Fruit fly (Drosophila melanogaster): ENCODE measurements around the gene CG3918.
A peak's percentile ranks its signal among the peaks of the same experiment; 100 is the strongest.

The CG3918 gene

dm6 chrX:6545862-6546270, 21.6 kb downstream of the CG3918 start:
- TF ChIP-seq tj (GFP tag; optimal IDR thresholded peaks at IDR 0.05) (peak; percentile 49), bab1 (GFP tag; optimal IDR thresholded peaks at IDR 0.05) (peak; percentile 41), ovo (GFP tag; optimal IDR thresholded peaks at IDR 0.05) (no peak)

DNA sequence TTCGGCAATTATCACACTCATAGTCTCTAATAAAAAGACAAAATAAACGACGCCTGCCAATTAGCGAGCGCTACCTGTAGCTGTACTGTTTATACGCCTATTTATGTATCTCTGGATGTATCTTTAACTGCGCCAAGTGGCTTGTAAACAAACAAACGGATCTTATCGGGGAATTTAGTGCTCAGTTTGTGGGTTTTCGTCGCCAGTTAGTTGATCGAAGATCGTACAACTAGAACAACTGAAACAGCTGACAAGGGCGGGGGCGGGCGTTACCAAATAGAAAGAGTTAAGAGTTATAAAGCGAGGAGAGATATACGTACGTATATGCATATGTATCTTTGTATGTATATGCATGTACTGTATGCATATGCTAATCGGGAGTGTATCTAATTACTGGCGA, 22.7 kb downstream of the CG3918 start:
- no peak for TF ChIP-seq Hr96 (GFP tag; optimal IDR thresholded peaks at IDR 0.05)
- no peak for TF ChIP-seq CG11617 (GFP tag; optimal IDR thresholded peaks at IDR 0.05)
- no peak for TF ChIP-seq toe (GFP tag; optimal IDR thresholded peaks at IDR 0.05)
- TF ChIP-seq CG7045 (GFP tag; optimal IDR thresholded peaks at IDR 0.05): no peak
- peak; percentile 19 for TF ChIP-seq kay (GFP tag; ENCODE audit: borderline replicate concordance)
- TF ChIP-seq CG12768 (GFP tag; optimal IDR thresholded peaks at IDR 0.05): no peak
- peak; percentile 10 for TF ChIP-seq CG7101 (tag; optimal IDR thresholded peaks at IDR 0.05)
- TF ChIP-seq CG1620 (GFP tag; optimal IDR thresholded peaks at IDR 0.05): peak; percentile 12
- TF ChIP-seq cnc (optimal IDR thresholded peaks at IDR 0.05): no peak
- TF ChIP-seq cic (GFP tag; optimal IDR thresholded peaks at IDR 0.05): peak; percentile 51
- peak; percentile 36 for TF ChIP-seq Mnt (GFP tag; optimal IDR thresholded peaks at IDR 0.05)
- no peak for TF ChIP-seq Crg-1 (GFP tag; optimal IDR thresholded peaks at IDR 0.05)
- no peak for TF ChIP-seq Clk (GFP tag; optimal IDR thresholded peaks at IDR 0.05)
- no peak for TF ChIP-seq CG5204 (GFP tag; optimal IDR thresholded peaks at IDR 0.05)
- no peak for TF ChIP-seq CG33017 (tag; optimal IDR thresholded peaks at IDR 0.05)
- peak; percentile 2 for TF ChIP-seq pad (GFP tag; optimal IDR thresholded peaks at IDR 0.05)
- no peak for TF ChIP-seq ovo (GFP tag; optimal IDR thresholded peaks at IDR 0.05)
- TF ChIP-seq CG14711 (tag; optimal IDR thresholded peaks at IDR 0.05): no peak
- TF ChIP-seq bab1 (GFP tag; optimal IDR thresholded peaks at IDR 0.05): no peak
- no peak for TF ChIP-seq tj (GFP tag; optimal IDR thresholded peaks at IDR 0.05)

dm6 chrX:6549428-6550117, 25.3 kb downstream of the CG3918 start:
- TF ChIP-seq Clk (GFP tag; optimal IDR thresholded peaks at IDR 0.05) (peak; percentile 66), CG1620 (GFP tag; optimal IDR thresholded peaks at IDR 0.05) (peak; percentile 90), CG33017 (tag; optimal IDR thresholded peaks at IDR 0.05) (peak; percentile 83), bab1 (GFP tag; optimal IDR thresholded peaks at IDR 0.05) (peak; percentile 86), cic (GFP tag; optimal IDR thresholded peaks at IDR 0.05) (peak; percentile 33), kay (GFP tag; ENCODE audit: borderline replicate concordance) (no peak), toe (GFP tag; optimal IDR thresholded peaks at IDR 0.05) (peak; percentile 81), CG12768 (GFP tag; optimal IDR thresholded peaks at IDR 0.05) (peak; percentile 88), CG7101 (tag; optimal IDR thresholded peaks at IDR 0.05) (peak; percentile 87), CG14711 (tag; optimal IDR thresholded peaks at IDR 0.05) (peak; percentile 88), ovo (GFP tag; optimal IDR thresholded peaks at IDR 0.05) (peak; percentile 31), CG11617 (GFP tag; optimal IDR thresholded peaks at IDR 0.05) (peak; percentile 67), cnc (optimal IDR thresholded peaks at IDR 0.05) (no peak), Crg-1 (GFP tag; optimal IDR thresholded peaks at IDR 0.05) (peak; percentile 42), tj (GFP tag; optimal IDR thresholded peaks at IDR 0.05) (peak; percentile 60), Hr96 (GFP tag; optimal IDR thresholded peaks at IDR 0.05) (peak; percentile 89), pad (GFP tag; optimal IDR thresholded peaks at IDR 0.05) (peak; percentile 78), CG7045 (GFP tag; optimal IDR thresholded peaks at IDR 0.05) (peak; percentile 87), CG5204 (GFP tag; optimal IDR thresholded peaks at IDR 0.05) (peak; percentile 82), Mnt (GFP tag; optimal IDR thresholded peaks at IDR 0.05) (peak; percentile 64)

DNA sequence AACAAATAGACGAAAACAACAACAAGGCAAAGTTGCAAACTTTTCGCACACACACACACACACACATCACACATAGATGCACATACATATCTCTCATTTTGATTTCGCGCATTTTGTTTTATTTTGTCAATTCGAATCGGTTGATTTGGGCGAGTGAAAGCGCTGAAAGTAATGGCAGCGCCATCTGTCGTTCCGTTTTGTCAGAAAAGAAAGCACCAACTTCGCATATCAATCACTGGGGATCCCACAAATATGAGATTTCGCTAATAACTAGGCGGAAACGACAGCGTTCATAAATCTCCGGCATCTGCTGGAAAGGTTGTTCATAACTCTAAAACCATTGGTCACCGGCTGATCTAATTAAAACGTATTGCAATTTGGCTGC, 25.8 kb downstream of the CG3918 start:
- no peak for TF ChIP-seq toe (GFP tag; optimal IDR thresholded peaks at IDR 0.05)
- no peak for TF ChIP-seq pad (GFP tag; optimal IDR thresholded peaks at IDR 0.05)
- TF ChIP-seq CG1620 (GFP tag; optimal IDR thresholded peaks at IDR 0.05): no peak
- no peak for TF ChIP-seq CG33017 (tag; optimal IDR thresholded peaks at IDR 0.05)
- TF ChIP-seq Mnt (GFP tag; optimal IDR thresholded peaks at IDR 0.05): no peak

dm6 chrX:6551464-6551863, 27.2 kb downstream of the CG3918 start:
- TF ChIP-seq CG1620 (GFP tag; optimal IDR thresholded peaks at IDR 0.05): no peak
- no peak for TF ChIP-seq cic (GFP tag; optimal IDR thresholded peaks at IDR 0.05)
- TF ChIP-seq bab1 (GFP tag; optimal IDR thresholded peaks at IDR 0.05): no peak

DNA sequence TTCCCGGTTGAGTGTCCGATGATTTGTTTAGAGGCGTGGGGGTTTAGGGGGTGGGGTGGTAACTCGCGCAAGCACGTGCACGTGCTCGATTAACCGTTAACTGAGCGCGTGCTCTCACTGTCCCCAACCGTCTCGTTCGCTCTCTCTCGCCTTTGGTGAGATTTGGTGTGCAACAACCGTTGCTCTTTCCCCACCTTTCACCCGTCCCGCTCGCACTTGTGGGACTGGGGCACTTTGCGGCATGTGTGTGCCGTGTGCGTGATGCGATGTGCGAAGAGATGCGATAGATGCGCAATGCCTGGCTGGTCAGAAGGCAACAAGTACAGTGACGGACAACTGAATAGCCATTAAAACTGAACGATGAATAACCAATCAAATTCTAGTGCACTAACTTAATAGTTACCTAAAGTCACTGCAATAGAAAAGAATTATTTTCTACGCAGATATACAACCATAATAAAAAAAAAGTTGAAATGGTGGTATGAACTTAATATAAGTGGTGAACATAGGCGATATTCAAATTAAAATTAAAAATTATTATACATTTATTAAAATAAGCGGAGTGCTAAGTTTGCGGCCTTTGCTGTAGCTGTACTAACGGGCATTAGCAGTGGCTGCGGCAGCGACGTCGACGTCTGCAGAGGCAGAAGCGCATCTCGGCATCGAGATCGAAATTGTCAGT, 47.1 kb downstream of the CG3918 start:
- TF ChIP-seq toe (GFP tag; optimal IDR thresholded peaks at IDR 0.05) (peak; percentile 21), CG7045 (GFP tag; optimal IDR thresholded peaks at IDR 0.05) (peak; percentile 45), pad (GFP tag; optimal IDR thresholded peaks at IDR 0.05) (peak; percentile 63), CG7101 (tag; optimal IDR thresholded peaks at IDR 0.05) (peak; percentile 48), tj (GFP tag; optimal IDR thresholded peaks at IDR 0.05) (peak; percentile 22), CG1620 (GFP tag; optimal IDR thresholded peaks at IDR 0.05) (no peak), cnc (optimal IDR thresholded peaks at IDR 0.05) (no peak), Hr96 (GFP tag; optimal IDR thresholded peaks at IDR 0.05) (peak; percentile 22), bab1 (GFP tag; optimal IDR thresholded peaks at IDR 0.05) (no peak), CG5204 (GFP tag; optimal IDR thresholded peaks at IDR 0.05) (peak; percentile 7), Clk (GFP tag; optimal IDR thresholded peaks at IDR 0.05) (no peak), Crg-1 (GFP tag; optimal IDR thresholded peaks at IDR 0.05) (no peak), CG11617 (GFP tag; optimal IDR thresholded peaks at IDR 0.05) (peak; percentile 25), CG14711 (tag; optimal IDR thresholded peaks at IDR 0.05) (peak; percentile 53), CG33017 (tag; optimal IDR thresholded peaks at IDR 0.05) (peak; percentile 42)

Measured in whole organism, adult.